Worm (Caenorhabditis elegans): ENCODE data around the gene hum-10.

ce11 chrX:4754725-4755124, 27.4 kb downstream of the hum-10 start, which contains the start of gene C39E6.2:
- TF ChIP-seq aly-2 (tag; optimal IDR thresholded peaks at IDR 0.05) (no peak), mep-1 (tag; optimal IDR thresholded peaks at IDR 0.05) (no peak), ceh-28 (tag; optimal IDR thresholded peaks at IDR 0.05) (no peak), dpl-1 (GFP tag; optimal IDR thresholded peaks at IDR 0.05) (no peak), nhr-28 (tag; optimal IDR thresholded peaks at IDR 0.05) (no peak), pha-4 (GFP tag; IDR thresholded peaks at IDR 0.05) (no peak), pha-4 (tag; optimal IDR thresholded peaks at IDR 0.05) (no peak), nhr-11 (tag; optimal IDR thresholded peaks at IDR 0.05) (no peak), Y48G9A.11 (GFP tag; IDR thresholded peaks at IDR 0.05) (no peak), zag-1 (tag; optimal IDR thresholded peaks at IDR 0.05) (no peak), fos-1 (tag; optimal IDR thresholded peaks at IDR 0.05) (no peak), ceh-44 (GFP tag; IDR thresholded peaks at IDR 0.05) (no peak)

Measured in whole organism, L4 larva.